Worm (Caenorhabditis elegans) whole organism, L3 larva: ENCODE results near the gene cogc-6.

Experiments
- R02D3.7 ChIP-seq: fragments of 150-350 bp; optimal IDR thresholded peaks from 2 replicates; lab custom pipeline; 2014; ENCODE audit warnings: missing biosample characterization, missing genetic modification characterization
- ceh-82 ChIP-seq: fragments of 150-350 bp; optimal IDR thresholded peaks from 2 replicates; lab custom pipeline; 2014; ENCODE audit warnings: missing biosample characterization, missing genetic modification characterization
- ztf-4 ChIP-seq: fragments of 150-350 bp; optimal IDR thresholded peaks from 2 replicates; lab custom pipeline; 2014; ENCODE audit warnings: missing biosample characterization, missing genetic modification characterization

- TF ChIP-seq R02D3.7 (tag; lab: Kevin White, UChicago) = no peak
- TF ChIP-seq ceh-82 (tag; lab: Kevin White, UChicago) = no peak
- TF ChIP-seq ztf-4 (tag; lab: Kevin White, UChicago) = no peak
These were observed 42.8 kb upstream of the cogc-6 start, which contains the start of gene C16D9.9 for ce11 chrV:8263941-8264340.
